Worm (Caenorhabditis elegans): ENCODE data around the gene T28H10.1.

- TF ChIP-seq fkh-10 (GFP tag; optimal IDR thresholded peaks at IDR 0.05) (no peak), nfya-1 (tag; optimal IDR thresholded peaks at IDR 0.05) (no peak)
These were observed 36.9 kb upstream of the T28H10.1 start for ce11 chrV:12466653-12467052.
